Worm (Caenorhabditis elegans): ENCODE results near the gene srbc-41.

DNA sequence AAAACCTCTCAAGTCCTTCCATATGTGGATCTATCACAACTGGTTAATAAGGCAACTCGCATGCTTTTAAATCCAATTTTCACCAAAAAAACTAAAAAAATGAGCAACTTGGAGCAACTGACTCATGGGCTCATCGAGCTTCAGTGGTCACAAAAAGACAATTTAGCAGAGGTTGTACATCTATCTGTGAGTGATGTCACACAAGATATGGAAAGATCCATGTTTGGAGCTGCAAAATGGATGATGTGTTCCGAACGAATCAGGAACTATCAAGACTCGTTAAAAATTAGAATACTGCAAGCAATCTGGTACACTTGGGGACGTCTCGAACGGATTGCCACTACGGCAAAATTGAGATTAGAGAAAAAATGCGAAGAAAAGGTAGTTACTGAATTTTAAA, 3.1 kb downstream of the srbc-41 start:
- no peak for TF ChIP-seq ceh-18 (tag; optimal IDR thresholded peaks at IDR 0.05)
- TF ChIP-seq madf-2 (tag; optimal IDR thresholded peaks at IDR 0.05) = no peak
- TF ChIP-seq nhr-11 (tag; optimal IDR thresholded peaks at IDR 0.05) = no peak
- no peak for TF ChIP-seq gmeb-2 (tag; optimal IDR thresholded peaks at IDR 0.05)
- no peak for TF ChIP-seq ceh-2 (tag; optimal IDR thresholded peaks at IDR 0.05)
- no peak for TF ChIP-seq elt-4 (tag; optimal IDR thresholded peaks at IDR 0.05)
- TF ChIP-seq hlh-15 (tag; optimal IDR thresholded peaks at IDR 0.05) = no peak
